Worm (Caenorhabditis elegans): Measurements from ENCODE around the gene B0464.6.

B0464.6 gene

ce11 chrIII:9509764-9510370, 44.1 kb upstream of the B0464.6 start:
- TF ChIP-seq nhr-25 (tag; optimal IDR thresholded peaks at IDR 0.05) = no peak
- peak; percentile 47 for TF ChIP-seq ztf-4 (tag; optimal IDR thresholded peaks at IDR 0.05)
- TF ChIP-seq R02D3.7 (tag; optimal IDR thresholded peaks at IDR 0.05) = no peak
- peak; percentile 31 for TF ChIP-seq nfya-1 (tag; optimal IDR thresholded peaks at IDR 0.05; ENCODE audit: insufficient read depth)
- TF ChIP-seq nhr-23 (tag; optimal IDR thresholded peaks at IDR 0.05) = peak; percentile 3
- peak; percentile 78 for TF ChIP-seq ama-1 (optimal IDR thresholded peaks at IDR 0.05)
- TF ChIP-seq jun-1 (tag; optimal IDR thresholded peaks at IDR 0.05) = no peak
- no peak for TF ChIP-seq daf-12 (tag; optimal IDR thresholded peaks at IDR 0.05)
- no peak for TF ChIP-seq mdl-1 (tag; optimal IDR thresholded peaks at IDR 0.05)
- peak; percentile 3 for TF ChIP-seq pha-4 (tag; optimal IDR thresholded peaks at IDR 0.05)
- TF ChIP-seq nhr-11 (tag; optimal IDR thresholded peaks at IDR 0.05) = no peak
- no peak for TF ChIP-seq egl-5 (tag; optimal IDR thresholded peaks at IDR 0.05)
- no peak for TF ChIP-seq snpc-4 (tag; optimal IDR thresholded peaks at IDR 0.05)
- TF ChIP-seq elt-2 (tag; optimal IDR thresholded peaks at IDR 0.05) = peak; percentile 29
- no peak for TF ChIP-seq ceh-82 (tag; optimal IDR thresholded peaks at IDR 0.05)
- no peak for TF ChIP-seq ztf-11 (tag; optimal IDR thresholded peaks at IDR 0.05)
- no peak for TF ChIP-seq fos-1 (tag; optimal IDR thresholded peaks at IDR 0.05)
- TF ChIP-seq nhr-28 (tag; optimal IDR thresholded peaks at IDR 0.05) = no peak
- no peak for TF ChIP-seq unc-62 (GFP tag; optimal IDR thresholded peaks at IDR 0.05)
- no peak for TF ChIP-seq fkh-10 (GFP tag; optimal IDR thresholded peaks at IDR 0.05)
- TF ChIP-seq aly-2 (tag; optimal IDR thresholded peaks at IDR 0.05) = no peak
- no peak for TF ChIP-seq nhr-237 (tag; optimal IDR thresholded peaks at IDR 0.05)
- TF ChIP-seq hmg-11 (tag; optimal IDR thresholded peaks at IDR 0.05) = no peak
- peak; percentile 28 for TF ChIP-seq tbx-2 (tag; optimal IDR thresholded peaks at IDR 0.05)
- TF ChIP-seq ZK546.5 (tag; optimal IDR thresholded peaks at IDR 0.05) = no peak
- TF ChIP-seq lin-15B (tag; optimal IDR thresholded peaks at IDR 0.05) = no peak
- TF ChIP-seq skn-1 (tag; optimal IDR thresholded peaks at IDR 0.05) = no peak
- no peak for TF ChIP-seq nhr-76 (tag; optimal IDR thresholded peaks at IDR 0.05)
- TF ChIP-seq lsy-12 (tag; optimal IDR thresholded peaks at IDR 0.05) = peak; percentile 49
- TF ChIP-seq elt-3 (tag; optimal IDR thresholded peaks at IDR 0.05) = no peak
- peak; percentile 50 for TF ChIP-seq nhr-43 (tag; optimal IDR thresholded peaks at IDR 0.05; ENCODE audit: poor library complexity, severe bottlenecking)
- TF ChIP-seq unc-39 (tag; optimal IDR thresholded peaks at IDR 0.05) = no peak
- TF ChIP-seq pqm-1 (tag; optimal IDR thresholded peaks at IDR 0.05) = no peak
- TF ChIP-seq eor-1 (tag; optimal IDR thresholded peaks at IDR 0.05) = no peak
- TF ChIP-seq ceh-28 (tag; optimal IDR thresholded peaks at IDR 0.05) = no peak
- no peak for TF ChIP-seq ceh-9 (tag; optimal IDR thresholded peaks at IDR 0.05)
- peak; percentile 59 for TF ChIP-seq nhr-77 (tag; optimal IDR thresholded peaks at IDR 0.05)
- TF ChIP-seq sea-2 (GFP tag; optimal IDR thresholded peaks at IDR 0.05) = no peak
- TF ChIP-seq nhr-12 (tag; optimal IDR thresholded peaks at IDR 0.05) = no peak
- TF ChIP-seq fkh-2 (tag; optimal IDR thresholded peaks at IDR 0.05) = no peak
- TF ChIP-seq zag-1 (tag; optimal IDR thresholded peaks at IDR 0.05) = no peak
- TF ChIP-seq mml-1 (tag; optimal IDR thresholded peaks at IDR 0.05) = no peak

- TF ChIP-seq egl-27 (tag; optimal IDR thresholded peaks at IDR 0.05) (no peak), nhr-77 (tag; optimal IDR thresholded peaks at IDR 0.05) (no peak), ztf-11 (tag; optimal IDR thresholded peaks at IDR 0.05) (no peak), nhr-25 (tag; optimal IDR thresholded peaks at IDR 0.05) (peak; percentile 56), snpc-4 (tag; optimal IDR thresholded peaks at IDR 0.05) (peak; percentile 8), pqm-1 (tag; optimal IDR thresholded peaks at IDR 0.05) (peak; percentile 31), elt-3 (tag; optimal IDR thresholded peaks at IDR 0.05) (no peak), nhr-76 (tag; optimal IDR thresholded peaks at IDR 0.05) (no peak), lsy-12 (tag; optimal IDR thresholded peaks at IDR 0.05) (no peak), skn-1 (tag; optimal IDR thresholded peaks at IDR 0.05) (no peak), fkh-10 (GFP tag; optimal IDR thresholded peaks at IDR 0.05) (no peak), fos-1 (tag; optimal IDR thresholded peaks at IDR 0.05) (no peak), hmg-11 (tag; optimal IDR thresholded peaks at IDR 0.05) (peak; percentile 40), ceh-16 (tag; optimal IDR thresholded peaks at IDR 0.05) (no peak), eor-1 (tag; optimal IDR thresholded peaks at IDR 0.05) (no peak), nhr-43 (tag; optimal IDR thresholded peaks at IDR 0.05; ENCODE audit: poor library complexity, severe bottlenecking) (no peak), lin-39 (tag; optimal IDR thresholded peaks at IDR 0.05) (peak; percentile 55), mdl-1 (tag; optimal IDR thresholded peaks at IDR 0.05) (no peak), fkh-2 (tag; optimal IDR thresholded peaks at IDR 0.05) (no peak), tbx-2 (tag; optimal IDR thresholded peaks at IDR 0.05) (no peak), unc-62 (GFP tag; optimal IDR thresholded peaks at IDR 0.05) (no peak), elt-2 (tag; optimal IDR thresholded peaks at IDR 0.05) (peak; percentile 28), ceh-9 (tag; optimal IDR thresholded peaks at IDR 0.05) (no peak), zag-1 (tag; optimal IDR thresholded peaks at IDR 0.05) (no peak), ama-1 (optimal IDR thresholded peaks at IDR 0.05) (peak; percentile 3), R02D3.7 (tag; optimal IDR thresholded peaks at IDR 0.05) (no peak), mml-1 (tag; optimal IDR thresholded peaks at IDR 0.05) (no peak), egl-5 (tag; optimal IDR thresholded peaks at IDR 0.05) (no peak), unc-39 (tag; optimal IDR thresholded peaks at IDR 0.05) (no peak), ztf-4 (tag; optimal IDR thresholded peaks at IDR 0.05) (no peak), aly-2 (tag; optimal IDR thresholded peaks at IDR 0.05) (no peak), nhr-67 (tag; optimal IDR thresholded peaks at IDR 0.05) (no peak), elt-1 (tag; optimal IDR thresholded peaks at IDR 0.05) (no peak), nfya-1 (tag; optimal IDR thresholded peaks at IDR 0.05; ENCODE audit: insufficient read depth) (peak; percentile 73), nhr-23 (tag; optimal IDR thresholded peaks at IDR 0.05) (peak; percentile 8), lin-15B (tag; optimal IDR thresholded peaks at IDR 0.05) (peak; percentile 78), nhr-12 (tag; optimal IDR thresholded peaks at IDR 0.05) (no peak), ceh-82 (tag; optimal IDR thresholded peaks at IDR 0.05) (no peak), jun-1 (tag; optimal IDR thresholded peaks at IDR 0.05) (no peak), pha-4 (tag; optimal IDR thresholded peaks at IDR 0.05) (peak; percentile 70), ZK546.5 (tag; optimal IDR thresholded peaks at IDR 0.05) (no peak)
Measured at ce11 chrIII:9507799-9508198, 42.0 kb upstream of the B0464.6 start, which contains the start of gene vha-14. TSS of gene vha-14 (plus strand) at chrIII:9508100.
